Worm (Caenorhabditis elegans) whole organism, young adult: ENCODE data around the gene srw-98.

Source experiments
- B0261.1 ChIP-seq: sonication (generic microtip); optimal IDR thresholded peaks from 2 replicates; lab custom pipeline; 2016; ENCODE audit warnings: mild to moderate bottlenecking, missing genetic modification characterization, moderate library complexity, missing compliant biosample characterization
- B0336.3 ChIP-seq: fragments of 200-800 bp; sonication (Bioruptor generic); IDR thresholded peaks from 2 replicates; pipeline ENCODE4 v1.3.6; 2022; ENCODE audit warnings: missing genetic modification characterization, missing compliant biosample characterization
- C17E4.6 ChIP-seq: fragments of 200-800 bp; sonication (Bioruptor generic); IDR thresholded peaks from 2 replicates; pipeline ENCODE4 v1.3.6; 2022; ENCODE audit warnings: missing genetic modification reagents, missing genetic modification characterization, missing compliant biosample characterization
- F10E7.11 ChIP-seq: sonication (generic microtip); optimal IDR thresholded peaks from 2 replicates; lab custom pipeline; 2017; ENCODE audit warnings: mild to moderate bottlenecking, missing genetic modification characterization, moderate library complexity, missing compliant biosample characterization
- F39B2.1 ChIP-seq: fragments of 200-800 bp; sonication (Bioruptor generic); IDR thresholded peaks from 2 replicates; pipeline ENCODE4 v1.3.6; 2022; ENCODE audit warnings: missing genetic modification reagents, missing genetic modification characterization, missing compliant biosample characterization
- F57A8.1 ChIP-seq: fragments of 200-800 bp; sonication (Bioruptor generic); optimal IDR thresholded peaks from 2 replicates; lab custom pipeline; 2018; ENCODE audit warnings: mild to moderate bottlenecking, missing genetic modification characterization, moderate library complexity, missing compliant biosample characterization
- Y53G8AR.9 ChIP-seq: fragments of 200-800 bp; sonication (Bioruptor generic); conservative IDR thresholded peaks from 2 replicates; pipeline ENCODE4 v1.3.6; 2022; ENCODE audit warnings: missing genetic modification reagents, missing genetic modification characterization, missing compliant biosample characterization
- ZK185.1 ChIP-seq: sonication (generic microtip); optimal IDR thresholded peaks from 2 replicates; lab custom pipeline; 2016; ENCODE audit warnings: mild to moderate bottlenecking, missing genetic modification characterization, missing compliant biosample characterization; ENCODE audit not compliant: poor library complexity, severe bottlenecking
- attf-5 ChIP-seq: fragments of 200-800 bp; sonication (Bioruptor generic); optimal IDR thresholded peaks from 2 replicates; lab custom pipeline; 2018; ENCODE audit warnings: mild to moderate bottlenecking, missing genetic modification characterization, missing compliant biosample characterization
- bed-1 ChIP-seq: fragments of 200-800 bp; sonication (Bioruptor generic); IDR thresholded peaks from 2 replicates; pipeline ENCODE4 v1.3.6; 2022; ENCODE audit warnings: missing genetic modification reagents, missing genetic modification characterization, missing compliant biosample characterization
- bed-2 ChIP-seq: fragments of 200-800 bp; sonication (Bioruptor generic); IDR thresholded peaks from 2 replicates; pipeline ENCODE4 v1.3.6; 2022; ENCODE audit warnings: missing genetic modification reagents, missing genetic modification characterization, missing compliant biosample characterization
- ceh-27 ChIP-seq: fragments of 200-800 bp; sonication (Bioruptor generic); optimal IDR thresholded peaks from 2 replicates; lab custom pipeline; 2018; ENCODE audit warnings: mild to moderate bottlenecking, missing genetic modification characterization, moderate library complexity, missing compliant biosample characterization
- dox-1 ChIP-seq: fragments of 200-800 bp; sonication (Bioruptor generic); IDR thresholded peaks from 2 replicates; pipeline ENCODE4 v1.3.6; 2022; ENCODE audit warnings: missing genetic modification reagents, missing genetic modification characterization, missing compliant biosample characterization
- dpff-1 ChIP-seq: sonication (generic microtip); optimal IDR thresholded peaks from 2 replicates; lab custom pipeline; 2017; ENCODE audit warnings: mild to moderate bottlenecking, missing genetic modification characterization, missing compliant biosample characterization
- egl-44 ChIP-seq: fragments of 200-800 bp; sonication (Bioruptor generic); IDR thresholded peaks from 2 replicates; pipeline ENCODE4 v1.3.6; 2022; ENCODE audit warnings: missing genetic modification reagents, missing genetic modification characterization, missing compliant biosample characterization
- fkh-3 ChIP-seq: sonication (generic microtip); optimal IDR thresholded peaks from 2 replicates; lab custom pipeline; 2016; ENCODE audit warnings: mild to moderate bottlenecking, missing genetic modification characterization, missing compliant biosample characterization
- lin-26 ChIP-seq: fragments of 200-800 bp; sonication (Bioruptor generic); IDR thresholded peaks from 2 replicates; pipeline ENCODE4 v1.3.6; 2022; ENCODE audit warnings: missing genetic modification reagents, missing genetic modification characterization, missing compliant biosample characterization
- lin-40 ChIP-seq: sonication (generic microtip); optimal IDR thresholded peaks from 2 replicates; lab custom pipeline; 2016; ENCODE audit warnings: missing genetic modification characterization, mild to moderate bottlenecking, missing compliant biosample characterization, missing genotype, missing genetic modification reagents
- nhr-27 ChIP-seq: fragments of 200-800 bp; sonication (Bioruptor generic); optimal IDR thresholded peaks from 2 replicates; lab custom pipeline; 2018; ENCODE audit warnings: mild to moderate bottlenecking, missing genetic modification characterization, moderate library complexity, missing compliant biosample characterization
- sea-2 ChIP-seq: fragments of 200-800 bp; sonication (Bioruptor generic); IDR thresholded peaks from 2 replicates; pipeline ENCODE4 v1.3.6; 2022; ENCODE audit warnings: missing genetic modification characterization, missing compliant biosample characterization
- snpc-3.4 ChIP-seq: sonication (generic microtip); optimal IDR thresholded peaks from 2 replicates; lab custom pipeline; 2017; ENCODE audit warnings: missing genetic modification characterization, mild to moderate bottlenecking, missing compliant biosample characterization, antibody characterized with exemption, moderate library complexity, missing genotype, missing genetic modification reagents
- tbx-9 ChIP-seq: sonication (generic microtip); optimal IDR thresholded peaks from 2 replicates; lab custom pipeline; 2016; ENCODE audit warnings: borderline replicate concordance, missing genetic modification characterization, inconsistent platforms, missing compliant biosample characterization
- ztf-22 ChIP-seq: fragments of 200-800 bp; sonication (Bioruptor generic); optimal IDR thresholded peaks from 2 replicates; lab custom pipeline; 2018; ENCODE audit warnings: mild to moderate bottlenecking, missing genetic modification characterization, moderate library complexity, missing compliant biosample characterization

The srw-98 gene

DNA sequence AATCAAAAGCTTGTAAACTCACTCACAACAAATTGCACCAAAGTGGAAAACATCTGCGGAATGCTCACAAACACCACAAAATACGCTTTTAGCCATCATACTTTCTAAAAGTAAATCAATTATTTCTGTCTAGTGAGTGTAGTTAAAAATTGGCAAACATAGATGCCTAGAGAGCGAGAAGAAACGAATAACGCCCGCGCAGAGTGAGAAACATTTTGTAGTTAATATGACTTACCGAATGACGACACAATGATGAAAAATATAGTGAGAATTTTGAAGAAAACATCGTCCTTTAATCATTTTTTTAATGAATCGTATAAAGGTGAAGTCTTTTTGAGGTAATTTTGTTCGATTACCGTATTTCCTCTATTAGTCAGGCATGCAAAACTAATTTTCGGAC lies 48.8 kb downstream of the srw-98 start, which contains the start of gene nhr-238 (continued):
- no peak for TF ChIP-seq F57A8.1 (GFP tag; lab: Kevin White, UChicago)

- no peak for TF ChIP-seq B0261.1 (tag; lab: Kevin White, UChicago)
- TF ChIP-seq bed-2 (GFP tag; lab: Robert Waterston, UW) = no peak
- peak; percentile 40; the same call in 1 of the 2 replicates for TF ChIP-seq lin-26 (GFP tag; lab: Robert Waterston, UW)
- no peak for TF ChIP-seq dox-1 (GFP tag; lab: Robert Waterston, UW)
- peak; percentile 22 for TF ChIP-seq lin-40
- TF ChIP-seq Y53G8AR.9 (GFP tag; lab: Robert Waterston, UW) = 0 out of 2 replicates have a peak, but pooled peaks have one; percentile 25
- TF ChIP-seq tbx-9 (tag; lab: Kevin White, UChicago) = no peak
- no peak for TF ChIP-seq sea-2 (GFP tag; lab: Robert Waterston, UW)
Measured at ce11 chrV:1627269-1627668, 50.9 kb downstream of the srw-98 start.

- TF ChIP-seq ceh-27 (GFP tag; lab: Kevin White, UChicago) (no peak), F10E7.11 (no peak), ZK185.1 (no peak), ztf-22 (no peak), bed-1 (GFP tag; lab: Robert Waterston, UW) (no peak), B0261.1 (tag; lab: Kevin White, UChicago) (no peak), fkh-3 (no peak), C17E4.6 (GFP tag; lab: Robert Waterston, UW) (no peak), nhr-27 (no peak), attf-5 (GFP tag; lab: Kevin White, UChicago) (no peak), egl-44 (GFP tag; lab: Robert Waterston, UW) (no peak), snpc-3.4 (tag; lab: Kevin White, UChicago) (no peak), F39B2.1 (GFP tag; lab: Robert Waterston, UW) (no peak), dpff-1 (tag; lab: Kevin White, UChicago) (no peak), B0336.3 (GFP tag; lab: Robert Waterston, UW) (no peak)
Measured at ce11 chrV:1626720-1627119, 51.4 kb downstream of the srw-98 start, which contains the start of gene nhr-237. nhr-237 (minus strand) TSS chrV:1626820.
